Fruit fly (Drosophila melanogaster) whole organism, embryonic: ENCODE results near the gene CG7366.

Experiments
- BEAF-32 ChIP-seq: fragments of 200-800 bp; sonication (Bioruptor generic); optimal IDR thresholded peaks from 3 replicates; lab custom pipeline; 2017; ENCODE audit warnings: missing biosample characterization, missing genetic modification characterization, mild to moderate bottlenecking, moderate library complexity, missing genetic modification reagents
- Blimp-1 ChIP-seq: fragments of 200-800 bp; sonication (Bioruptor generic); optimal IDR thresholded peaks from 3 replicates; lab custom pipeline; 2018; ENCODE audit warnings: missing biosample characterization, missing genetic modification characterization, mild to moderate bottlenecking, moderate library complexity, missing genetic modification reagents
- CG10654 ChIP-seq: fragments of 200-800 bp; sonication (Bioruptor generic); optimal IDR thresholded peaks from 2 replicates; lab custom pipeline; 2016; ENCODE audit warnings: missing biosample characterization, missing genetic modification characterization
- CG11695 ChIP-seq: fragments of 200-800 bp; sonication (Bioruptor generic); IDR thresholded peaks from 3 replicates; pipeline ENCODE4 v1.3.6; 2022; ENCODE audit warnings: missing biosample characterization, missing genetic modification characterization
- CG12942 ChIP-seq: fragments of 200-800 bp; sonication (Bioruptor generic); optimal IDR thresholded peaks from 3 replicates; lab custom pipeline; 2016; ENCODE audit warnings: missing biosample characterization, missing genetic modification characterization
- CG1603 ChIP-seq: fragments of 200-800 bp; sonication (Bioruptor generic); optimal IDR thresholded peaks from 2 replicates; lab custom pipeline; 2019; ENCODE audit warnings: missing biosample characterization, mild to moderate bottlenecking, missing genetic modification characterization, moderate library complexity
- CG17359 ChIP-seq: fragments of 200-800 bp; sonication (Bioruptor generic); optimal IDR thresholded peaks from 3 replicates; lab custom pipeline; 2018; ENCODE audit warnings: missing biosample characterization, mild to moderate bottlenecking, missing genetic modification characterization, moderate library complexity
- CG32767 ChIP-seq: fragments of 200-800 bp; sonication (Bioruptor generic); IDR thresholded peaks from 2 replicates; pipeline ENCODE4 v1.3.6; 2022; ENCODE audit warnings: missing biosample characterization, missing genetic modification characterization
- CG3407 ChIP-seq: fragments of 200-800 bp; sonication (Bioruptor generic); optimal IDR thresholded peaks from 2 replicates; lab custom pipeline; 2018; ENCODE audit warnings: missing biosample characterization, mild to moderate bottlenecking, missing genetic modification characterization
- CG34224 ChIP-seq: fragments of 200-800 bp; sonication (Bioruptor generic); IDR thresholded peaks from 3 replicates; pipeline ENCODE4 v1.3.6; 2022; ENCODE audit warnings: missing biosample characterization, missing genetic modification characterization; ENCODE audit not compliant: partially characterized antibody
- CG3726 ChIP-seq: fragments of 200-800 bp; sonication (Bioruptor generic); IDR thresholded peaks from 3 replicates; pipeline ENCODE4, ENCODE4 v1.3.6; 2022; ENCODE audit warnings: missing biosample characterization, missing genetic modification characterization
- CG4820 ChIP-seq: fragments of 200-800 bp; sonication (Bioruptor generic); optimal IDR thresholded peaks from 3 replicates; lab custom pipeline; 2016; ENCODE audit warnings: missing biosample characterization, missing genetic modification characterization
- CG5953 ChIP-seq: fragments of 200-800 bp; sonication (Bioruptor generic); IDR thresholded peaks from 2 replicates; pipeline ENCODE4 v1.3.6; 2022; ENCODE audit warnings: missing biosample characterization, missing genetic modification characterization
- CG6175 ChIP-seq: fragments of 200-800 bp; sonication (Bioruptor generic); IDR thresholded peaks from 3 replicates; pipeline ENCODE4 v1.3.6; 2022; ENCODE audit warnings: missing biosample characterization, missing genetic modification characterization
- CG6683 ChIP-seq: fragments of 200-800 bp; sonication (Bioruptor generic); optimal IDR thresholded peaks from 2 replicates; lab custom pipeline; 2017; ENCODE audit warnings: missing biosample characterization, mild to moderate bottlenecking, missing genetic modification characterization, missing genetic modification reagents
- CG6765 ChIP-seq: fragments of 200-800 bp; sonication (Bioruptor generic); optimal IDR thresholded peaks from 3 replicates; lab custom pipeline; 2017; ENCODE audit warnings: missing biosample characterization, mild to moderate bottlenecking, missing genetic modification characterization
- CG7987 ChIP-seq: fragments of 200-800 bp; sonication (Bioruptor generic); optimal IDR thresholded peaks from 2 replicates; lab custom pipeline; 2018; ENCODE audit warnings: missing biosample characterization, mild to moderate bottlenecking, missing genetic modification characterization, moderate library complexity
- CG8359 ChIP-seq: fragments of 200-800 bp; sonication (Bioruptor generic); optimal IDR thresholded peaks from 2 replicates; lab custom pipeline; 2017; ENCODE audit warnings: missing biosample characterization, mild to moderate bottlenecking, missing genetic modification characterization, borderline replicate concordance
- CG9215 ChIP-seq: fragments of 200-800 bp; sonication (Bioruptor generic); IDR thresholded peaks from 2 replicates; pipeline ENCODE4 v1.3.6; 2022; ENCODE audit warnings: missing biosample characterization, missing genetic modification characterization
- CG9727 ChIP-seq: fragments of 200-800 bp; sonication (Bioruptor generic); optimal IDR thresholded peaks from 3 replicates; lab custom pipeline; 2017; ENCODE audit warnings: missing biosample characterization, mild to moderate bottlenecking, missing genetic modification characterization
- Camta ChIP-seq: fragments of 200-800 bp; sonication (Bioruptor generic); optimal IDR thresholded peaks from 2 replicates; lab custom pipeline; 2016; ENCODE audit warnings: missing biosample characterization, missing genetic modification characterization
- CrebB ChIP-seq: fragments of 200-800 bp; sonication (Bioruptor generic); optimal IDR thresholded peaks from 3 replicates; lab custom pipeline; 2018; ENCODE audit warnings: missing biosample characterization, mild to moderate bottlenecking, missing genetic modification characterization
- Dp ChIP-seq: fragments of 200-800 bp; sonication (Bioruptor generic); optimal IDR thresholded peaks from 2 replicates; lab custom pipeline; 2018; ENCODE audit warnings: missing biosample characterization, mild to moderate bottlenecking, missing genetic modification characterization, moderate library complexity
- Ets65A ChIP-seq: fragments of 200-800 bp; sonication (Bioruptor generic); peaks from one replicate; lab custom pipeline; 2016; ENCODE audit warnings: missing biosample characterization, missing genetic modification characterization
- Fer3 ChIP-seq: fragments of 200-800 bp; sonication (Bioruptor generic); optimal IDR thresholded peaks from 2 replicates; lab custom pipeline; 2018; ENCODE audit warnings: missing biosample characterization, mild to moderate bottlenecking, missing genetic modification characterization, moderate library complexity
- Hr78 ChIP-seq, 2 experiments: fragments of 200-800 bp in 1 of 2; fragments of >200 bp in 1 of 2; sonication (Bioruptor generic) in 1 of 2; optimal IDR thresholded peaks; 2 replicates each; lab custom pipeline; 2017 to 2019; ENCODE audit warnings: missing biosample characterization in 2 of 2, missing genetic modification characterization in 2 of 2, mild to moderate bottlenecking in 1 of 2, moderate library complexity in 1 of 2
- Mrtf ChIP-seq: fragments of 200-800 bp; sonication (Bioruptor generic); IDR thresholded peaks from 3 replicates; pipeline ENCODE4 v1.3.6; 2022; ENCODE audit warnings: missing biosample characterization, missing genetic modification characterization
- NC2α ChIP-seq: fragments of 200-800 bp; sonication (Bioruptor generic); optimal IDR thresholded peaks from 2 replicates; lab custom pipeline; 2016; ENCODE audit warnings: missing biosample characterization, missing genetic modification characterization
- Pdp1 ChIP-seq, 2 experiments: fragments of 200-800 bp; sonication (Bioruptor generic); optimal IDR thresholded peaks; 3 replicates each; lab custom pipeline; 2016; ENCODE audit warnings: missing biosample characterization in 2 of 2, missing genetic modification characterization in 2 of 2, mild to moderate bottlenecking in 1 of 2, moderate library complexity in 1 of 2
- abd-A ChIP-seq: fragments of 200-800 bp; sonication (Bioruptor generic); optimal IDR thresholded peaks from 3 replicates; lab custom pipeline; 2019; ENCODE audit warnings: missing biosample characterization, mild to moderate bottlenecking, missing genetic modification characterization, moderate library complexity
- bbx ChIP-seq: fragments of 200-800 bp; sonication (Bioruptor generic); IDR thresholded peaks from 2 replicates; pipeline ENCODE4 v1.3.6; 2022; ENCODE audit warnings: missing biosample characterization, missing genetic modification characterization; ENCODE audit not compliant: partially characterized antibody
- dysf ChIP-seq: fragments of 200-800 bp; sonication (Bioruptor generic); IDR thresholded peaks from 3 replicates; pipeline ENCODE4 v1.3.6; 2022; ENCODE audit warnings: missing biosample characterization, missing genetic modification characterization
- esg ChIP-seq: fragments of 200-800 bp; sonication (Bioruptor generic); conservative IDR thresholded peaks from 2 replicates; pipeline ENCODE4 v1.3.6; 2022; ENCODE audit warnings: missing biosample characterization, missing genetic modification characterization
- exex ChIP-seq: fragments of 200-800 bp; sonication (Bioruptor generic); optimal IDR thresholded peaks from 4 replicates; lab custom pipeline; 2018; ENCODE audit warnings: missing biosample characterization, mild to moderate bottlenecking, missing genetic modification characterization, moderate library complexity
- fd3F ChIP-seq: fragments of 200-800 bp; sonication (Bioruptor generic); optimal IDR thresholded peaks from 2 replicates; lab custom pipeline; 2018; ENCODE audit warnings: missing biosample characterization, mild to moderate bottlenecking, missing genetic modification characterization, moderate library complexity
- h ChIP-seq: fragments of >200 bp; optimal IDR thresholded peaks from 2 replicates; lab custom pipeline; 2017
- kah ChIP-seq: fragments of 200-800 bp; sonication (Bioruptor generic); optimal IDR thresholded peaks from 2 replicates; lab custom pipeline; 2018; ENCODE audit warnings: missing biosample characterization, mild to moderate bottlenecking, missing genetic modification characterization
- klu ChIP-seq: fragments of 200-800 bp; sonication (Bioruptor generic); IDR thresholded peaks from 2 replicates; pipeline ENCODE4 v1.3.6; 2022; ENCODE audit warnings: missing biosample characterization, missing genetic modification characterization
- nmo ChIP-seq: fragments of 200-800 bp; sonication (Bioruptor generic); optimal IDR thresholded peaks from 2 replicates; lab custom pipeline; 2018; ENCODE audit warnings: missing biosample characterization, mild to moderate bottlenecking, missing genetic modification characterization, moderate library complexity
- pita ChIP-seq: fragments of 200-800 bp; sonication (Bioruptor generic); optimal IDR thresholded peaks from 2 replicates; lab custom pipeline; 2017; ENCODE audit warnings: missing biosample characterization, mild to moderate bottlenecking, missing genetic modification characterization
- psq ChIP-seq: fragments of 200-800 bp; sonication (Bioruptor generic); optimal IDR thresholded peaks from 2 replicates; lab custom pipeline; 2017; ENCODE audit warnings: missing biosample characterization, missing genetic modification characterization
- repo ChIP-seq: fragments of 200-800 bp; sonication (Bioruptor generic); optimal IDR thresholded peaks from 2 replicates; lab custom pipeline; 2016; ENCODE audit warnings: missing biosample characterization, missing genetic modification characterization
- ro ChIP-seq: fragments of 200-800 bp; sonication (Bioruptor generic); IDR thresholded peaks from 2 replicates; pipeline ENCODE4 v1.3.6; 2022; ENCODE audit warnings: missing biosample characterization, missing genetic modification characterization
- slou ChIP-seq: fragments of 200-800 bp; sonication (Bioruptor generic); optimal IDR thresholded peaks from 3 replicates; lab custom pipeline; 2016; ENCODE audit warnings: missing biosample characterization, missing genetic modification characterization
- slp2 ChIP-seq: fragments of 200-800 bp; sonication (Bioruptor generic); optimal IDR thresholded peaks from 2 replicates; lab custom pipeline; 2016; ENCODE audit warnings: missing biosample characterization, missing genetic modification characterization
- tna ChIP-seq: fragments of 200-800 bp; sonication (Bioruptor generic); IDR thresholded peaks from 2 replicates; pipeline ENCODE4 v1.3.6; 2022; ENCODE audit warnings: missing biosample characterization, missing genetic modification characterization; ENCODE audit not compliant: partially characterized antibody
- trh ChIP-seq: fragments of 200-800 bp; sonication (Bioruptor generic); optimal IDR thresholded peaks from 2 replicates; lab custom pipeline; 2016; ENCODE audit warnings: missing biosample characterization, missing genetic modification characterization
- zen2 ChIP-seq: fragments of 200-800 bp; sonication (Bioruptor generic); IDR thresholded peaks from 3 replicates; pipeline ENCODE4 v1.3.6; 2022; ENCODE audit warnings: missing biosample characterization, missing genetic modification characterization; ENCODE audit not compliant: partially characterized antibody

CG7366 gene

dm6 chr3L:8153206-8153996, 48.8 kb downstream of the CG7366 start (continued):
- TF ChIP-seq Fer3 (tag; lab: Kevin White, UChicago), result peak; percentile 34
- TF ChIP-seq CG5953, result peak; percentile 52; the same call in 1 of the 2 replicates
- 0 out of 3 replicates have a peak, but pooled peaks have one; percentile 45 for TF ChIP-seq CG11695 (GFP tag; lab: Robert Waterston, UW)
- peak; percentile 26 for TF ChIP-seq Camta (GFP tag; lab: Kevin White, UChicago)
- peak; percentile 10 for TF ChIP-seq NC2α
- TF ChIP-seq tna (GFP tag; lab: Robert Waterston, UW), result no peak
- no peak for TF ChIP-seq ro (GFP tag; lab: Robert Waterston, UW)
- peak; percentile 36 for TF ChIP-seq nmo
- peak; percentile 54; the same call in 1 of the 2 replicates for TF ChIP-seq esg (GFP tag; lab: Robert Waterston, UW)
- no peak for TF ChIP-seq psq (GFP tag; lab: Kevin White, UChicago)
- TF ChIP-seq CG9727 (GFP tag; lab: Kevin White, UChicago), result peak; percentile 36
- TF ChIP-seq CG6683 (GFP tag; lab: Kevin White, UChicago), result no peak
- peak; percentile 45 for TF ChIP-seq CG10654
- peak; percentile 55; the same call in 1 of the 2 replicates for TF ChIP-seq CG32767 (GFP tag; lab: Robert Waterston, UW)
- TF ChIP-seq Pdp1 (GFP tag; optimal IDR thresholded peaks at IDR 0.05; lab: Kevin White, UChicago), result peak in 1 of 2 experiments; percentile 63
- peak; percentile 53; the same call in 1 of the 3 replicates for TF ChIP-seq Mrtf (GFP tag; lab: Robert Waterston, UW)
- TF ChIP-seq abd-A (tag; lab: Kevin White, UChicago), result no peak
- TF ChIP-seq Hr78 (GFP tag; optimal IDR thresholded peaks at IDR 0.05; lab: Kevin White, UChicago), result no peak
- TF ChIP-seq CG3407 (GFP tag; lab: Kevin White, UChicago), result no peak
- TF ChIP-seq klu, result no peak
- no peak for TF ChIP-seq BEAF-32 (GFP tag; lab: Kevin White, UChicago)
- no peak for TF ChIP-seq repo (GFP tag; lab: Kevin White, UChicago)
- peak; percentile 46 for TF ChIP-seq kah (GFP tag; lab: Kevin White, UChicago)
- peak; percentile 46 for TF ChIP-seq Ets65A (GFP tag; lab: Kevin White, UChicago)
- TF ChIP-seq CG7987 (GFP tag; lab: Kevin White, UChicago), result no peak
- TF ChIP-seq CG9215, result no peak
- peak; percentile 33 for TF ChIP-seq CG12942
- no peak for TF ChIP-seq Dp (GFP tag; lab: Kevin White, UChicago)
- TF ChIP-seq exex (tag; lab: Kevin White, UChicago), result no peak
- no peak for TF ChIP-seq trh (GFP tag; lab: Kevin White, UChicago)
- TF ChIP-seq CG1603 (tag; lab: Kevin White, UChicago), result peak; percentile 63
- TF ChIP-seq CG4820 (GFP tag; lab: Kevin White, UChicago), result peak; percentile 56
- peak; percentile 82 for TF ChIP-seq CG17359 (tag; lab: Kevin White, UChicago)
- no peak for TF ChIP-seq bbx (GFP tag; lab: Robert Waterston, UW)
- TF ChIP-seq CrebB (tag; lab: Kevin White, UChicago), result no peak
- TF ChIP-seq h, result no peak
- no peak for TF ChIP-seq CG34224 (GFP tag; lab: Robert Waterston, UW)
- peak; percentile 65 for TF ChIP-seq Blimp-1
- TF ChIP-seq CG6765 (GFP tag; lab: Kevin White, UChicago), result no peak
- TF ChIP-seq CG8359 (GFP tag; lab: Kevin White, UChicago), result no peak
- TF ChIP-seq slou (GFP tag; lab: Kevin White, UChicago), result no peak
- no peak for TF ChIP-seq fd3F
- TF ChIP-seq dysf (GFP tag; lab: Robert Waterston, UW), result peak; percentile 67
- TF ChIP-seq zen2 (GFP tag; lab: Robert Waterston, UW), result no peak
- TF ChIP-seq pita (GFP tag; lab: Kevin White, UChicago), result no peak
- no peak for TF ChIP-seq CG3726 (GFP tag; lab: Robert Waterston, UW)
- no peak for TF ChIP-seq slp2
- peak; percentile 53; the same call in 1 of the 3 replicates for TF ChIP-seq CG6175 (GFP tag; lab: Robert Waterston, UW)
